Worm (Caenorhabditis elegans) whole organism, late embryonic: ENCODE measurements around the gene F14H3.14.

Experiments used
- C08G9.2 ChIP-seq: sonication (generic microtip); optimal IDR thresholded peaks from 2 replicates; lab custom pipeline; 2016; ENCODE audit warnings: mild to moderate bottlenecking, missing genetic modification characterization, moderate library complexity, missing compliant biosample characterization
- T23F11.4 ChIP-seq: fragments of 200-800 bp; sonication (Bioruptor generic); optimal IDR thresholded peaks from 2 replicates; lab custom pipeline; 2018; ENCODE audit warnings: mild to moderate bottlenecking, missing genetic modification characterization, missing compliant biosample characterization
- ahr-1 ChIP-seq: sonication (generic microtip); optimal IDR thresholded peaks from 2 replicates; lab custom pipeline; 2016; ENCODE audit warnings: missing genetic modification characterization, missing compliant biosample characterization
- ama-1 ChIP-seq: fragments of 150-350 bp; optimal IDR thresholded peaks from 2 replicates; lab custom pipeline; 2014
- ceh-14 ChIP-seq: sonication (generic microtip); optimal IDR thresholded peaks from 2 replicates; lab custom pipeline; 2016; ENCODE audit warnings: missing genotype, missing genetic modification characterization, missing compliant biosample characterization
- ceh-18 ChIP-seq: sonication (generic microtip); optimal IDR thresholded peaks from 2 replicates; lab custom pipeline; 2016; ENCODE audit warnings: missing genetic modification characterization, missing compliant biosample characterization
- ceh-19 ChIP-seq: fragments of 200-800 bp; sonication (Bioruptor generic); optimal IDR thresholded peaks from 2 replicates; lab custom pipeline; 2018; ENCODE audit warnings: mild to moderate bottlenecking, missing genetic modification characterization, missing compliant biosample characterization
- ceh-2 ChIP-seq: sonication (generic microtip); optimal IDR thresholded peaks from 2 replicates; lab custom pipeline; 2016; ENCODE audit warnings: missing genotype, missing genetic modification characterization, missing compliant biosample characterization
- ceh-22 ChIP-seq: sonication (generic microtip); optimal IDR thresholded peaks from 2 replicates; lab custom pipeline; 2017; ENCODE audit warnings: missing biosample characterization, missing genetic modification characterization
- ceh-30 ChIP-seq: fragments of 150-350 bp; optimal IDR thresholded peaks from 2 replicates; lab custom pipeline; 2014; ENCODE audit warnings: missing biosample characterization, missing genetic modification characterization
- ceh-31 ChIP-seq: sonication (generic microtip); optimal IDR thresholded peaks from 2 replicates; lab custom pipeline; 2016; ENCODE audit warnings: missing genetic modification characterization, missing compliant biosample characterization
- ceh-45 ChIP-seq: fragments of 200-800 bp; sonication (Bioruptor generic); IDR thresholded peaks from 2 replicates; pipeline ENCODE4 v1.3.6; 2022; ENCODE audit warnings: missing genetic modification reagents, missing genetic modification characterization, missing compliant biosample characterization
- ceh-48 ChIP-seq: sonication (generic microtip); optimal IDR thresholded peaks from 2 replicates; lab custom pipeline; 2016; ENCODE audit warnings: missing genetic modification characterization, inconsistent platforms, missing compliant biosample characterization
- ceh-9 ChIP-seq: sonication (generic microtip); optimal IDR thresholded peaks from 2 replicates; lab custom pipeline; 2016; ENCODE audit warnings: mild to moderate bottlenecking, missing genetic modification characterization, inconsistent platforms, missing compliant biosample characterization
- dmd-4 ChIP-seq: sonication (generic microtip); optimal IDR thresholded peaks from 2 replicates; lab custom pipeline; 2016; ENCODE audit warnings: borderline replicate concordance, missing genetic modification characterization, missing compliant biosample characterization
- dve-1 ChIP-seq: sonication (generic microtip); optimal IDR thresholded peaks from 2 replicates; lab custom pipeline; 2017; ENCODE audit warnings: antibody characterized with exemption, mild to moderate bottlenecking, missing genetic modification characterization, missing compliant biosample characterization
- elt-2 ChIP-seq: sonication (generic microtip); optimal IDR thresholded peaks from 2 replicates; lab custom pipeline; 2016; ENCODE audit warnings: missing genetic modification reagents, missing genetic modification characterization, missing compliant biosample characterization
- elt-4 ChIP-seq: sonication (generic microtip); optimal IDR thresholded peaks from 2 replicates; lab custom pipeline; 2016; ENCODE audit warnings: missing genetic modification characterization, missing compliant biosample characterization
- ets-4 ChIP-seq: sonication (generic microtip); optimal IDR thresholded peaks from 2 replicates; lab custom pipeline; 2016; ENCODE audit warnings: missing genetic modification characterization, missing compliant biosample characterization
- eyg-1 ChIP-seq: sonication (generic microtip); optimal IDR thresholded peaks from 2 replicates; lab custom pipeline; 2016; ENCODE audit warnings: missing genotype, missing genetic modification characterization, missing compliant biosample characterization
- fax-1 ChIP-seq: sonication (generic microtip); optimal IDR thresholded peaks from 2 replicates; lab custom pipeline; 2016; ENCODE audit warnings: missing genotype, missing genetic modification characterization, missing compliant biosample characterization
- fkh-6 ChIP-seq: sonication (generic microtip); optimal IDR thresholded peaks from 2 replicates; lab custom pipeline; 2016; ENCODE audit warnings: missing genetic modification characterization, missing compliant biosample characterization
- hlh-15 ChIP-seq: sonication (generic microtip); optimal IDR thresholded peaks from 2 replicates; lab custom pipeline; 2016; ENCODE audit warnings: missing genetic modification characterization, missing compliant biosample characterization
- hlh-6 ChIP-seq: sonication (generic microtip); optimal IDR thresholded peaks from 2 replicates; lab custom pipeline; 2016; ENCODE audit warnings: missing genotype, missing genetic modification characterization, missing compliant biosample characterization
- madf-2 ChIP-seq: sonication (generic microtip); optimal IDR thresholded peaks from 2 replicates; lab custom pipeline; 2017; ENCODE audit warnings: missing genetic modification characterization, missing compliant biosample characterization
- mec-3 ChIP-seq: sonication (generic microtip); optimal IDR thresholded peaks from 2 replicates; lab custom pipeline; 2016; ENCODE audit warnings: borderline replicate concordance, missing genetic modification characterization, missing compliant biosample characterization
- nfya-1 ChIP-seq: sonication (generic microtip); optimal IDR thresholded peaks from 2 replicates; lab custom pipeline; 2017; ENCODE audit warnings: missing genetic modification characterization, mild to moderate bottlenecking, missing compliant biosample characterization, antibody characterized with exemption, moderate library complexity
- npax-4 ChIP-seq: sonication (generic microtip); optimal IDR thresholded peaks from 2 replicates; lab custom pipeline; 2016; ENCODE audit warnings: missing genetic modification characterization, missing compliant biosample characterization
- pag-3 ChIP-seq: sonication (generic microtip); optimal IDR thresholded peaks from 2 replicates; lab custom pipeline; 2016; ENCODE audit warnings: missing compliant biosample characterization, missing genetic modification characterization, borderline replicate concordance
- pat-9 ChIP-seq: fragments of 200-800 bp; sonication (Bioruptor generic); optimal IDR thresholded peaks from 2 replicates; lab custom pipeline; 2018; ENCODE audit warnings: mild to moderate bottlenecking, missing genetic modification characterization, moderate library complexity, missing compliant biosample characterization
- pha-2 ChIP-seq: sonication (generic microtip); optimal IDR thresholded peaks from 2 replicates; lab custom pipeline; 2017; ENCODE audit warnings: mild to moderate bottlenecking, missing genetic modification characterization, missing compliant biosample characterization
- pha-4 ChIP-seq: fragments of 150-350 bp; optimal IDR thresholded peaks from 2 replicates; lab custom pipeline; 2018; ENCODE audit warnings: missing biosample characterization, missing genetic modification reagents, missing genetic modification characterization
- sdc-2 ChIP-seq: sonication (generic microtip); optimal IDR thresholded peaks from 2 replicates; lab custom pipeline; 2016; ENCODE audit warnings: missing genotype, missing genetic modification characterization, missing compliant biosample characterization
- sox-4 ChIP-seq: sonication (generic microtip); optimal IDR thresholded peaks from 2 replicates; lab custom pipeline; 2017; ENCODE audit warnings: mild to moderate bottlenecking, missing genetic modification characterization, inconsistent platforms, missing compliant biosample characterization
- syd-9 ChIP-seq: sonication (generic microtip); optimal IDR thresholded peaks from 2 replicates; lab custom pipeline; 2016; ENCODE audit warnings: mild to moderate bottlenecking, missing genetic modification characterization, moderate library complexity, missing compliant biosample characterization
- tbx-2 ChIP-seq: sonication (generic microtip); optimal IDR thresholded peaks from 2 replicates; lab custom pipeline; 2016; ENCODE audit warnings: missing genetic modification characterization, missing compliant biosample characterization
- tbx-7 ChIP-seq: sonication (generic microtip); optimal IDR thresholded peaks from 2 replicates; lab custom pipeline; 2016; ENCODE audit warnings: missing genotype, missing genetic modification characterization, missing compliant biosample characterization
- ttx-3 ChIP-seq: sonication (generic microtip); optimal IDR thresholded peaks from 2 replicates; lab custom pipeline; 2016; ENCODE audit warnings: missing genetic modification reagents, missing genetic modification characterization, missing compliant biosample characterization
- unc-86 ChIP-seq: sonication (generic microtip); optimal IDR thresholded peaks from 2 replicates; lab custom pipeline; 2016; ENCODE audit warnings: missing genetic modification characterization, missing compliant biosample characterization
- ztf-16 ChIP-seq: sonication (generic microtip); optimal IDR thresholded peaks from 2 replicates; lab custom pipeline; 2017; ENCODE audit warnings: missing genetic modification characterization, missing compliant biosample characterization

Gene F14H3.14

ce11 chrV:16033491-16033890 is 29.2 kb downstream of the F14H3.14 start:
- TF ChIP-seq hlh-6 (tag; lab: Kevin White, UChicago): no peak
- TF ChIP-seq syd-9: no peak
- no peak for TF ChIP-seq ceh-22 (tag; lab: Kevin White, UChicago)
- no peak for TF ChIP-seq ets-4 (tag; lab: Kevin White, UChicago)
- no peak for TF ChIP-seq ceh-2
- TF ChIP-seq T23F11.4: no peak
- TF ChIP-seq, all 69 proteins: peak for 0

ce11 chrV:16032761-16033160 is 29.9 kb downstream of the F14H3.14 start, which contains the start of gene T10C6.16:
T10C6.16 (minus strand) TSS chrV:16033005.
- TF ChIP-seq madf-2 (tag; lab: Kevin White, UChicago): no peak
- TF ChIP-seq elt-2 (tag; lab: Kevin White, UChicago): no peak
- TF ChIP-seq ceh-18 (tag; lab: Kevin White, UChicago): no peak
- no peak for TF ChIP-seq pag-3 (tag; lab: Kevin White, UChicago)
- TF ChIP-seq sox-4 (tag; lab: Kevin White, UChicago): no peak
- TF ChIP-seq ceh-9 (tag; lab: Kevin White, UChicago): no peak
- no peak for TF ChIP-seq ztf-16 (tag; lab: Kevin White, UChicago)
- no peak for TF ChIP-seq ceh-22 (tag; lab: Kevin White, UChicago)
- no peak for TF ChIP-seq mec-3
- TF ChIP-seq ttx-3 (tag; lab: Kevin White, UChicago): no peak
- no peak for TF ChIP-seq sdc-2
- no peak for TF ChIP-seq syd-9
- TF ChIP-seq ama-1: no peak
- TF ChIP-seq fkh-6: no peak
- TF ChIP-seq eyg-1: no peak
- TF ChIP-seq unc-86 (tag; lab: Kevin White, UChicago): no peak
- no peak for TF ChIP-seq elt-4 (tag; lab: Kevin White, UChicago)
- TF ChIP-seq nfya-1: no peak
- TF ChIP-seq tbx-2 (tag; lab: Kevin White, UChicago): no peak
- TF ChIP-seq C08G9.2 (tag; lab: Kevin White, UChicago): no peak
- TF ChIP-seq, all 69 proteins: peak for 0

ce11 chrV:16031571-16031970 is 31.1 kb downstream of the F14H3.14 start, which contains the start of gene T10C6.7:
T10C6.7 (minus strand) TSS chrV:16031713.
- TF ChIP-seq unc-86 (tag; lab: Kevin White, UChicago) (no peak), ceh-14 (tag; lab: Kevin White, UChicago) (no peak), tbx-7 (tag; lab: Kevin White, UChicago) (no peak), ahr-1 (tag; lab: Kevin White, UChicago) (no peak), ceh-45 (GFP tag; lab: Robert Waterston, UW) (no peak), ztf-16 (tag; lab: Kevin White, UChicago) (no peak), dmd-4 (tag; lab: Kevin White, UChicago) (no peak), sdc-2 (no peak), ceh-31 (tag; lab: Kevin White, UChicago) (no peak), pha-4 (tag; lab: Kevin White, UChicago) (no peak), pat-9 (tag; lab: Kevin White, UChicago) (no peak), nfya-1 (no peak)

ce11 chrV:16029237-16029636 is 33.5 kb downstream of the F14H3.14 start:
- TF ChIP-seq fkh-6: no peak
- no peak for TF ChIP-seq npax-4 (tag; lab: Kevin White, UChicago)
- no peak for TF ChIP-seq pha-2 (tag; lab: Kevin White, UChicago)
- no peak for TF ChIP-seq ceh-14 (tag; lab: Kevin White, UChicago)
- no peak for TF ChIP-seq ceh-22 (tag; lab: Kevin White, UChicago)
- no peak for TF ChIP-seq dve-1
- TF ChIP-seq ets-4 (tag; lab: Kevin White, UChicago): no peak
- TF ChIP-seq eyg-1: no peak
- TF ChIP-seq ama-1: no peak
- TF ChIP-seq elt-2 (tag; lab: Kevin White, UChicago): no peak
- TF ChIP-seq nfya-1: no peak
- TF ChIP-seq ceh-19: no peak
- no peak for TF ChIP-seq ceh-18 (tag; lab: Kevin White, UChicago)
- no peak for TF ChIP-seq ceh-48 (tag; lab: Kevin White, UChicago)
- no peak for TF ChIP-seq fax-1 (tag; lab: Kevin White, UChicago)
- TF ChIP-seq ceh-30 (tag; lab: Kevin White, UChicago): no peak
- no peak for TF ChIP-seq hlh-15 (tag; lab: Kevin White, UChicago)
- TF ChIP-seq, all 69 proteins: peak for 0
